Worm (Caenorhabditis elegans): ENCODE data around the gene T21C9.6.

DNA sequence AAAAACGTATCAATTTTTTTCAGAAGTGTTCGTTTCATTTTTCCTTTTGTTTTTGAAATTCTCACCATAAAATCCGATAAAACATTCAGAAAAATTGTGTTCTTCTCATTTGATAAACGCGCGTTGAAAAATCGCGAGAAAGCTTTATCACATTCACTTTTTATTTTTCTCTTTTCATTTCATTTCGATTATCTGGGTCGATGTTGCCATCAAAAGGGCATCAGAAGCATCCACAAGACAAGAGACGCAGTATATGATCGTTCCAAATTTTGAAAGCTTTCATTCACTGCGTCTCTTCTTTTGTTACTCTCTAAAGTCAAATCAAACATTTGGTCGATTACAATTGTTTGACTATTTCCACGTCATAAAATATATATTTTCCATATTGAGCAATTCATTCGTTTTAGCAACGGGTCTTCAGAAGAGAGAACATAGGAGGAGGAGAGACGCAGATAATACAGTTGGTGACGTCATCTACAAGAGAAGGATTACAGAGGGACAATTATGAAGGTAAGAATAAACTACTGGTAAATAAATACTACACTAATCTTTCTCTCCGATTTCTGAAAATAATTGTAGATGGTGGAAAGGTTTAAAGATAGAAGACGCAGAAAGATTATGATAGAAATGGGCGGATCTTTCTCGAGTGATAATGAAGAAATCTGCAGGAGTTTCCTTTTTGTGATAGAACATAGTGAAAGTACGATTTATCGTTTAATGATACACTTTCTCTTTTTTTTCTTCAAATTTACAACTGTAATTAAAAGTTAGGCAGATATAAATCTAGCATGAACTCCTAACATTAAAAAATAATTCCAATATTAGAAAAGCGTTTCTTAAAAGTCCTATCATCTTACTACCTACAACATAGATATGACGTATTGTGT is 20.6 kb downstream of the T21C9.6 start, which contains the start of gene H27A22.1:
- TF ChIP-seq ztf-23 (GFP tag; IDR thresholded peaks at IDR 0.05) = no peak
- no peak for TF ChIP-seq T22C8.4 (GFP tag; IDR thresholded peaks at IDR 0.05)
- no peak for TF ChIP-seq med-1 (GFP tag; optimal IDR thresholded peaks at IDR 0.05; ENCODE audit: insufficient read depth)
- no peak for TF ChIP-seq flt-1 (GFP tag; IDR thresholded peaks at IDR 0.05)
- TF ChIP-seq ref-1 (GFP tag; conservative IDR thresholded peaks at IDR 0.05) = no peak
